Worm (Caenorhabditis elegans): ENCODE results near the gene Y57G11B.5.

Y57G11B.5 gene

ce11 chrIV:14561677-14562076 is 12.9 kb upstream of the Y57G11B.5 start:
- TF ChIP-seq mep-1 (tag; optimal IDR thresholded peaks at IDR 0.05) = no peak

DNA sequence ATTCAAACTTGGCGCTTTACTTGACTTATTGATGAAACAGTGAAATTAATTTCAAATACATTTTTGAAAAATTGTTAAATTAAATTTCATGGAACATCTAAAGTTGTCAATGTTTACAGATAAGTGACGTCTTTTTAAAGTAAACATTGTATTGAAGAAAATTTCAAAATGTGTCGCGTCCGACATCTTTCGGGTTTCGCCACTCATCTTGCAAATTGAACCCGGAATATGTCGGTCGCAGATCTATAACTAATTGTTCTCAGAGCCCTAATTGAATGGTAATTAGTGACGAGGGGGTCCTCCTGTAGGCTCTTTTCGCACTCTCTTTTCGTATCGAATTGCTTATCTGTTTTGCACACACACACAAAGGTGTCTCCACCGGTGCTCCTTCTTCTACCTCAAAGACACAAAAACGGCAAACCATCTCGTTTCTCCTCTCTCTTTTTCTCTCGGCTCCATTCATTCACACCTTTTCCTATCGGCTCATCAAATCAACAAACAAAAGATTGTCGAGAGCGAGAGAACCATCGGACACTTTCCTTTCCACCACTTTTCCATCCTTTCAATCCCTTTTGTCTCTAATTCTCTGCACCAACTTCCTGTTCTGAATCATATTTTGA is 11.9 kb upstream of the Y57G11B.5 start:
- no peak for TF ChIP-seq ceh-83 (GFP tag; optimal IDR thresholded peaks at IDR 0.05)
- TF ChIP-seq tbx-8 (GFP tag; optimal IDR thresholded peaks at IDR 0.05) = no peak
- TF ChIP-seq mep-1 (tag; optimal IDR thresholded peaks at IDR 0.05) = no peak
- no peak for TF ChIP-seq pha-4 (tag; optimal IDR thresholded peaks at IDR 0.05)
- TF ChIP-seq ceh-39 (tag; optimal IDR thresholded peaks at IDR 0.05) = no peak
- no peak for TF ChIP-seq elt-3 (tag; optimal IDR thresholded peaks at IDR 0.05)
- TF ChIP-seq nhr-237 (tag; optimal IDR thresholded peaks at IDR 0.05) = no peak
- no peak for TF ChIP-seq mls-2 (tag; optimal IDR thresholded peaks at IDR 0.05)
- no peak for TF ChIP-seq bed-3 (GFP tag; optimal IDR thresholded peaks at IDR 0.05)
- no peak for TF ChIP-seq M03D4.4 (tag; optimal IDR thresholded peaks at IDR 0.05)
- no peak for TF ChIP-seq cnd-1 (tag; optimal IDR thresholded peaks at IDR 0.05)
- no peak for TF ChIP-seq lin-13 (tag; optimal IDR thresholded peaks at IDR 0.05)
- no peak for TF ChIP-seq unc-120 (tag; optimal IDR thresholded peaks at IDR 0.05; ENCODE audit: poor library complexity, severe bottlenecking)
- TF ChIP-seq nhr-12 (tag; optimal IDR thresholded peaks at IDR 0.05) = no peak
- no peak for TF ChIP-seq mab-5 (tag; optimal IDR thresholded peaks at IDR 0.05)
- no peak for TF ChIP-seq ceh-43 (GFP tag; optimal IDR thresholded peaks at IDR 0.05)
- no peak for TF ChIP-seq nhr-28 (tag; optimal IDR thresholded peaks at IDR 0.05)
- TF ChIP-seq sem-2 (GFP tag; optimal IDR thresholded peaks at IDR 0.05) = no peak
- no peak for TF ChIP-seq lin-32 (GFP tag; optimal IDR thresholded peaks at IDR 0.05)

ce11 chrIV:14565062-14565461 is 9.6 kb upstream of the Y57G11B.5 start, which contains the start of gene Y57G11B.2:
Gene Y57G11B.2, plus strand, starts transcription at chrIV:14565362.
- TF ChIP-seq nhr-28 (tag; optimal IDR thresholded peaks at IDR 0.05) (no peak), nhr-12 (tag; optimal IDR thresholded peaks at IDR 0.05) (no peak)

DNA sequence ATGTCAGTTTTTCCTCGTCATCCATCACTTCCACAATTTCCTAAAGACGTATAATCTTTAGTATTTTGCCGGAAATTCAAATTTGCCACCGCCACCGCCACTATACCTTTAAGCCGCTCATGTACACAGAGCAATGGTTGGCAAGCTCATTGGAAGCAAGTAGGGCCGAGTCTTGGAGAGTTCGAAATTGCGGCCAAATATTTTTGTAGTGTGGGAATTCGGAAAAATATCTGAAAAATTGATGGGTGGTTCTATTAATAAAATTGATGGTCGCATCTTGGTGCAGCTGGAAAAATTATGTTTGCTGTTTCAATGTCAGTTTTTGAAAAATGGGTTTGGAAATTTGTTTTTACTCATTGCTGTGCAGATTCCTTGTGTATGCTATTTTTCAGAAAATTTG is 3.0 kb upstream of the Y57G11B.5 start:
- no peak for TF ChIP-seq pha-4 (tag; optimal IDR thresholded peaks at IDR 0.05)
- TF ChIP-seq snpc-4 (tag; optimal IDR thresholded peaks at IDR 0.05) = no peak
- no peak for TF ChIP-seq ceh-39 (tag; optimal IDR thresholded peaks at IDR 0.05)
- no peak for TF ChIP-seq lin-13 (tag; optimal IDR thresholded peaks at IDR 0.05)
- TF ChIP-seq elt-3 (tag; optimal IDR thresholded peaks at IDR 0.05) = no peak
- TF ChIP-seq flh-1 (GFP tag; optimal IDR thresholded peaks at IDR 0.05) = no peak
- TF ChIP-seq M03D4.4 (tag; optimal IDR thresholded peaks at IDR 0.05) = no peak
- TF ChIP-seq lin-32 (GFP tag; optimal IDR thresholded peaks at IDR 0.05) = no peak
- TF ChIP-seq unc-120 (tag; optimal IDR thresholded peaks at IDR 0.05; ENCODE audit: poor library complexity, severe bottlenecking) = no peak
- TF ChIP-seq nhr-12 (tag; optimal IDR thresholded peaks at IDR 0.05) = no peak
- no peak for TF ChIP-seq mls-2 (tag; optimal IDR thresholded peaks at IDR 0.05)
- no peak for TF ChIP-seq elt-1 (tag; optimal IDR thresholded peaks at IDR 0.05; ENCODE audit: borderline replicate concordance, insufficient read depth)
- no peak for TF ChIP-seq zip-8 (tag; optimal IDR thresholded peaks at IDR 0.05)
- no peak for TF ChIP-seq mep-1 (tag; optimal IDR thresholded peaks at IDR 0.05)

- TF ChIP-seq lsy-2 (tag; optimal IDR thresholded peaks at IDR 0.05) (no peak), flh-1 (GFP tag; optimal IDR thresholded peaks at IDR 0.05) (no peak), ces-1 (GFP tag; optimal IDR thresholded peaks at IDR 0.05) (no peak), M03D4.4 (tag; optimal IDR thresholded peaks at IDR 0.05) (no peak)
Observed at ce11 chrIV:14572607-14573006, 2.0 kb upstream of the Y57G11B.5 start, which contains the start of gene glb-34. Gene glb-34, minus strand, starts transcription at chrIV:14572707.

DNA sequence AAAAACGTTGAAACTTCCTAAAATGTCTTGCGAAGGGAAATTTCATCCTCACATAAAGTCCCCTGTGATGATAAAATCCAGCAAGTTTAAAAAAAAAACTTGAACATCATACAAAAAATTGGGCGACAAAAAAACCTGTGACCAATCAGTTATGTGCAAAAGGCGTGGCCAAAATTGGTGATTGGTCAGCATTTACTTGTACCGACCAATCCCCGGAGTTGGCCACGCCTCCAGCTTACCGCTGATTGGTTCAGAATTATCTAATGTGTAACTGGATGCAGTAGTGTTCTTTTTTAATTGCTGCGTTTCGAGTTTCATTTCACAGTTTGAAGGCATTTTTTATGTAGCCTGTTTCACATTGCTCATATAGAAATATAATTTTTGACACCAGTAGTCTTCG is 1.6 kb upstream of the Y57G11B.5 start:
- TF ChIP-seq zip-8 (tag; optimal IDR thresholded peaks at IDR 0.05) (no peak), ceh-43 (GFP tag; optimal IDR thresholded peaks at IDR 0.05) (no peak), lsy-2 (tag; optimal IDR thresholded peaks at IDR 0.05) (no peak), hlh-1 (tag; optimal IDR thresholded peaks at IDR 0.05) (no peak), mab-5 (tag; optimal IDR thresholded peaks at IDR 0.05) (no peak), sptf-1 (tag; optimal IDR thresholded peaks at IDR 0.05) (no peak), tbx-8 (GFP tag; optimal IDR thresholded peaks at IDR 0.05) (no peak), drap-1 (GFP tag; optimal IDR thresholded peaks at IDR 0.05) (no peak), ham-2 (GFP tag; optimal IDR thresholded peaks at IDR 0.05) (no peak), elt-1 (tag; optimal IDR thresholded peaks at IDR 0.05; ENCODE audit: borderline replicate concordance, insufficient read depth) (no peak), flh-1 (GFP tag; optimal IDR thresholded peaks at IDR 0.05) (no peak), nhr-237 (tag; optimal IDR thresholded peaks at IDR 0.05) (no peak), mls-2 (tag; optimal IDR thresholded peaks at IDR 0.05) (no peak)

All from whole organism, mixed stage, embryonic.